Fruit fly (Drosophila melanogaster) whole organism, embryonic: Measurements from ENCODE around the gene Pex14.

Experiments used
- Aef1 ChIP-seq: fragments of 200-800 bp; sonication (Bioruptor generic); IDR thresholded peaks from 3 replicates; pipeline ENCODE4 v1.3.6; 2022; ENCODE audit warnings: missing biosample characterization, missing genetic modification characterization
- Bgb ChIP-seq: fragments of 200-800 bp; sonication (Bioruptor generic); IDR thresholded peaks from 2 replicates; pipeline ENCODE4 v1.3.6; 2022; ENCODE audit warnings: missing biosample characterization, missing genetic modification characterization; ENCODE audit not compliant: partially characterized antibody
- BtbVII ChIP-seq: fragments of 200-800 bp; sonication (Bioruptor generic); optimal IDR thresholded peaks from 3 replicates; lab custom pipeline; 2017; ENCODE audit warnings: missing biosample characterization, mild to moderate bottlenecking, missing genetic modification characterization
- CG10147 ChIP-seq: fragments of 200-800 bp; sonication (Bioruptor generic); optimal IDR thresholded peaks from 2 replicates; lab custom pipeline; 2019; ENCODE audit warnings: missing biosample characterization, mild to moderate bottlenecking, missing genetic modification characterization, moderate library complexity
- CG11456 ChIP-seq: fragments of 200-800 bp; sonication (Bioruptor generic); IDR thresholded peaks from 3 replicates; pipeline ENCODE4 v1.3.6; 2022; ENCODE audit warnings: missing biosample characterization, missing genetic modification characterization
- CG12104 ChIP-seq: fragments of 200-800 bp; sonication (Bioruptor generic); optimal IDR thresholded peaks from 3 replicates; lab custom pipeline; 2016; ENCODE audit warnings: missing biosample characterization, missing genetic modification characterization
- CG12391 ChIP-seq: fragments of 200-800 bp; sonication (Bioruptor generic); optimal IDR thresholded peaks from 3 replicates; lab custom pipeline; 2018; ENCODE audit warnings: missing biosample characterization, mild to moderate bottlenecking, missing genetic modification characterization, moderate library complexity
- CG12744 ChIP-seq: fragments of 200-800 bp; sonication (Bioruptor generic); optimal IDR thresholded peaks from 2 replicates; lab custom pipeline; 2016; ENCODE audit warnings: missing biosample characterization, missing genetic modification characterization
- CG14710 ChIP-seq: fragments of 200-800 bp; sonication (Bioruptor generic); optimal IDR thresholded peaks from 3 replicates; lab custom pipeline; 2019; ENCODE audit warnings: missing biosample characterization, mild to moderate bottlenecking, missing genetic modification characterization, moderate library complexity
- CG1602 ChIP-seq: fragments of 200-800 bp; sonication (Bioruptor generic); optimal IDR thresholded peaks from 3 replicates; lab custom pipeline; 2016; ENCODE audit warnings: missing biosample characterization, missing genetic modification characterization
- CG17802 ChIP-seq: fragments of 200-800 bp; sonication (Bioruptor generic); optimal IDR thresholded peaks from 2 replicates; lab custom pipeline; 2018; ENCODE audit warnings: missing biosample characterization, mild to moderate bottlenecking, missing genetic modification characterization, moderate library complexity
- CG2116 ChIP-seq: fragments of 200-800 bp; sonication (Bioruptor generic); optimal IDR thresholded peaks from 3 replicates; lab custom pipeline; 2018; ENCODE audit warnings: missing biosample characterization, mild to moderate bottlenecking, missing genetic modification characterization
- CG2678 ChIP-seq: fragments of 200-800 bp; sonication (Bioruptor generic); optimal IDR thresholded peaks from 3 replicates; lab custom pipeline; 2019; ENCODE audit warnings: missing biosample characterization, mild to moderate bottlenecking, missing genetic modification characterization, moderate library complexity
- CG2889 ChIP-seq: fragments of 200-800 bp; sonication (Bioruptor generic); IDR thresholded peaks from 3 replicates; pipeline ENCODE4 v1.3.6; 2022; ENCODE audit warnings: missing biosample characterization, missing genetic modification characterization
- CG30431 ChIP-seq: fragments of 200-800 bp; sonication (Bioruptor generic); optimal IDR thresholded peaks from 2 replicates; lab custom pipeline; 2017; ENCODE audit warnings: missing biosample characterization, missing genetic modification characterization
- CG34224 ChIP-seq: fragments of 200-800 bp; sonication (Bioruptor generic); IDR thresholded peaks from 3 replicates; pipeline ENCODE4 v1.3.6; 2022; ENCODE audit warnings: missing biosample characterization, missing genetic modification characterization; ENCODE audit not compliant: partially characterized antibody
- CG3847 ChIP-seq: fragments of 200-800 bp; sonication (Bioruptor generic); IDR thresholded peaks from 2 replicates; pipeline ENCODE4 v1.3.6; 2022; ENCODE audit warnings: missing biosample characterization, missing genetic modification characterization
- CG9932 ChIP-seq: fragments of 200-800 bp; sonication (Bioruptor generic); IDR thresholded peaks from 2 replicates; pipeline ENCODE4 v1.3.6; 2022; ENCODE audit warnings: missing biosample characterization, missing genetic modification characterization
- D ChIP-seq, 2 experiments: fragments of 200-800 bp in 1 of 2; fragments of >200 bp in 1 of 2; sonication (Bioruptor generic) in 1 of 2; optimal IDR thresholded peaks; 2 replicates in 1 of 2; 3 replicates in 1 of 2; lab custom pipeline; 2017; ENCODE audit warnings: mild to moderate bottlenecking in 1 of 2, missing biosample characterization in 1 of 2, missing genetic modification characterization in 1 of 2, missing genetic modification reagents in 1 of 2
- Dip2 ChIP-seq: fragments of 200-800 bp; sonication (Bioruptor generic); IDR thresholded peaks from 2 replicates; pipeline ENCODE4 v1.3.6; 2022; ENCODE audit warnings: missing biosample characterization, missing genetic modification characterization
- Dll ChIP-seq: fragments of 200-800 bp; sonication (Bioruptor generic); IDR thresholded peaks from 4 replicates; pipeline ENCODE4 v1.3.6; 2022; ENCODE audit warnings: missing biosample characterization, missing genetic modification characterization; ENCODE audit not compliant: partially characterized antibody
- Dref ChIP-seq: fragments of 200-800 bp; sonication (Bioruptor generic); IDR thresholded peaks from 2 replicates; pipeline ENCODE4 v1.3.6; 2022; ENCODE audit warnings: missing biosample characterization, missing genetic modification characterization
- HLHmδ ChIP-seq: fragments of 200-800 bp; sonication (Bioruptor generic); optimal IDR thresholded peaks from 2 replicates; lab custom pipeline; 2018; ENCODE audit warnings: missing biosample characterization, mild to moderate bottlenecking, missing genetic modification characterization, moderate library complexity
- Jarid2 ChIP-seq: fragments of 200-800 bp; sonication (Bioruptor generic); optimal IDR thresholded peaks from 3 replicates; lab custom pipeline; 2017; ENCODE audit warnings: mild to moderate bottlenecking, missing biosample characterization, missing genetic modification reagents, missing genetic modification characterization
- Lhr ChIP-seq: fragments of 200-800 bp; sonication (Bioruptor generic); optimal IDR thresholded peaks from 3 replicates; lab custom pipeline; 2017; ENCODE audit warnings: mild to moderate bottlenecking, missing biosample characterization, missing genetic modification reagents, missing genetic modification characterization
- MBD-R2 ChIP-seq: fragments of 200-800 bp; sonication (Bioruptor generic); IDR thresholded peaks from 2 replicates; pipeline ENCODE4 v1.3.6; 2022; ENCODE audit warnings: missing biosample characterization, missing genetic modification characterization
- Mes4 ChIP-seq: fragments of 200-800 bp; sonication (Bioruptor generic); optimal IDR thresholded peaks from 2 replicates; lab custom pipeline; 2016; ENCODE audit warnings: missing biosample characterization, missing genetic modification characterization
- Ssrp ChIP-seq: fragments of 200-800 bp; sonication (Bioruptor generic); optimal IDR thresholded peaks from 2 replicates; lab custom pipeline; 2018; ENCODE audit warnings: missing biosample characterization, mild to moderate bottlenecking, missing genetic modification characterization, moderate library complexity
- YL-1 ChIP-seq: fragments of 200-800 bp; sonication (Bioruptor generic); optimal IDR thresholded peaks from 3 replicates; lab custom pipeline; 2017; ENCODE audit warnings: missing biosample characterization, mild to moderate bottlenecking, missing genetic modification characterization
- az2 ChIP-seq: fragments of 200-800 bp; sonication (Bioruptor generic); optimal IDR thresholded peaks from 3 replicates; lab custom pipeline; 2016; ENCODE audit warnings: missing biosample characterization, missing genetic modification characterization
- bigmax ChIP-seq: fragments of 200-800 bp; sonication (Bioruptor generic); optimal IDR thresholded peaks from 2 replicates; lab custom pipeline; 2018; ENCODE audit warnings: missing biosample characterization, mild to moderate bottlenecking, missing genetic modification characterization
- crc ChIP-seq: fragments of 200-800 bp; sonication (Bioruptor generic); optimal IDR thresholded peaks from 2 replicates; lab custom pipeline; 2016; ENCODE audit warnings: missing biosample characterization, missing genetic modification characterization
- crol ChIP-seq: fragments of 200-800 bp; sonication (Bioruptor generic); IDR thresholded peaks from 2 replicates; pipeline ENCODE4 v1.3.6; 2022; ENCODE audit warnings: missing biosample characterization, missing genetic modification characterization
- crp ChIP-seq, 2 experiments: fragments of 200-800 bp; sonication (Bioruptor generic); optimal IDR thresholded peaks; 2 replicates in 1 of 2; 3 replicates in 1 of 2; lab custom pipeline; 2017; ENCODE audit warnings: missing biosample characterization in 2 of 2, missing genetic modification characterization in 2 of 2, mild to moderate bottlenecking in 1 of 2, moderate library complexity in 1 of 2
- cwo ChIP-seq: fragments of 200-800 bp; sonication (Bioruptor generic); optimal IDR thresholded peaks from 3 replicates; lab custom pipeline; 2017; ENCODE audit warnings: missing biosample characterization, missing genetic modification characterization, mild to moderate bottlenecking, moderate library complexity, missing genetic modification reagents
- dimm ChIP-seq: fragments of 200-800 bp; sonication (Bioruptor generic); IDR thresholded peaks from 2 replicates; pipeline ENCODE4 v1.3.6; 2022; ENCODE audit warnings: missing biosample characterization, missing genetic modification characterization
- ems ChIP-seq: fragments of 200-800 bp; sonication (Bioruptor generic); optimal IDR thresholded peaks from 3 replicates; lab custom pipeline; 2016; ENCODE audit warnings: missing biosample characterization, missing genetic modification characterization
- hbn ChIP-seq: fragments of 200-800 bp; sonication (Bioruptor generic); IDR thresholded peaks from 2 replicates; pipeline ENCODE4 v1.3.6; 2022; ENCODE audit warnings: missing biosample characterization, missing genetic modification characterization; ENCODE audit not compliant: partially characterized antibody
- insv ChIP-seq, 2 experiments: fragments of 200-800 bp; sonication (Bioruptor generic); optimal IDR thresholded peaks; 3 replicates each; lab custom pipeline; 2016 to 2018; ENCODE audit warnings: missing biosample characterization in 2 of 2, missing genetic modification characterization in 2 of 2
- knrl ChIP-seq: fragments of 200-800 bp; sonication (Bioruptor generic); IDR thresholded peaks from 3 replicates; pipeline ENCODE4 v1.3.6; 2022; ENCODE audit warnings: missing biosample characterization, missing genetic modification characterization; ENCODE audit not compliant: partially characterized antibody
- otp ChIP-seq: fragments of 200-800 bp; sonication (Bioruptor generic); IDR thresholded peaks from 3 replicates; pipeline ENCODE4, ENCODE4 v1.3.6; 2022; ENCODE audit warnings: missing biosample characterization, missing genetic modification characterization
- peb ChIP-seq: fragments of 200-800 bp; sonication (Bioruptor generic); IDR thresholded peaks from 2 replicates; pipeline ENCODE4 v1.3.6; 2022; ENCODE audit warnings: missing biosample characterization, missing genetic modification characterization
- pros ChIP-seq: fragments of 200-800 bp; sonication (Bioruptor generic); optimal IDR thresholded peaks from 3 replicates; lab custom pipeline; 2019; ENCODE audit warnings: missing biosample characterization, mild to moderate bottlenecking, missing genetic modification characterization, moderate library complexity
- seq ChIP-seq: fragments of 200-800 bp; sonication (Bioruptor generic); IDR thresholded peaks from 2 replicates; pipeline ENCODE4 v1.3.6; 2022; ENCODE audit warnings: missing biosample characterization, missing genetic modification characterization
- sqz ChIP-seq: fragments of 200-800 bp; sonication (Bioruptor generic); optimal IDR thresholded peaks from 3 replicates; lab custom pipeline; 2018; ENCODE audit warnings: missing biosample characterization, mild to moderate bottlenecking, missing genetic modification characterization
- tio ChIP-seq: fragments of 200-800 bp; sonication (Bioruptor generic); optimal IDR thresholded peaks from 2 replicates; lab custom pipeline; 2017; ENCODE audit warnings: missing biosample characterization, missing genetic modification characterization, inconsistent platforms
- trem ChIP-seq: fragments of 200-800 bp; optimal IDR thresholded peaks from 3 replicates; lab custom pipeline; 2019; ENCODE audit warnings: missing biosample characterization, mild to moderate bottlenecking, missing genetic modification characterization, moderate library complexity

Pex14 gene

DNA sequence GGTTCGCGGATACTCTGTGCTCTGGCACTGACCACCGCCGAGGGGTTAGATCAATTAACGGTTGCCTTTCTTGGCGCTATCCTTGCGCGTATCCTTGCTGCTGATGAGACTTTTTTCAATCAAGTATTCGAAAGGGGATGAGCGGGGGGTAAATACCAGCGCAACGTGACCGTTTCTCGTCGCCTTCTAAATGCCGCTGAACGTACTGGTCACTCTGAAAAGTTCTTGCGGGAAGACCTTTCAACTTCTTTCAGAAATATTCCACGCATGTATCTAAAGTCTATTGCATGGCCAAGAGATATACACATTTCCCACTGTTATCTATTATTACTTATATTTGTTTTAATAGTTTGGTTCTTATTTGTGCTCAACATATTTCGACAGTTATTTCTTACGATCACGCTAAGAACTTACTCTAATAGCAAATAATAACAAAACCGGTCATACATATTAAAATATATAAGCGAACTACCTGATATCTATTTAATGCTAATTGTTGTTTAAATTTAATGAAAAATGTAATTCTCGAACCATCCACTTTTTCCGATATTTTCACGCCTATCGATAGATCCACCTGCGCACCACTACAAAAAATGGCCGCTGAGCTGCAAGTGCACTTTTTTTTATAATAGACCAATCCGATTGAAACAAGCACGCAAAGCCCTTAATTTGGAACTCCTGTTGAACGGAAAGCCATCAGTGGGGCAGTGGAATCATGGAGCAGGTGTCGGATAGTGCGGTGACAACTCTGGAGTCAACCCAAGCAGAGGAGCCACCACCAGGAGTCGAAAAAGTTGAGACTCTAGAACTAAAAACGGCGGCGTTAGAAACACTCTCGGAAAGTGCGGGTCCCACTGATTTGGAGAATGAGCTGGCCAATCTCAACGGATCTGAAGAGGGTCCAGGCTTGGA lies 30.7 kb downstream of the Pex14 start, which contains the start of the genes CG3634 and HIPP1 (continued):
- TF ChIP-seq trem (tag; lab: Kevin White, UChicago) (peak; percentile 82), sqz (GFP tag; lab: Kevin White, UChicago) (no peak), tio (GFP tag; lab: Kevin White, UChicago) (no peak), Dll (GFP tag; lab: Robert Waterston, UW) (peak; percentile 77), Dip2 (GFP tag; lab: Robert Waterston, UW) (no peak), peb (GFP tag; lab: Robert Waterston, UW) (no peak), CG30431 (no peak), cwo (GFP tag; lab: Kevin White, UChicago) (no peak), hbn (peak; percentile 59), CG12391 (tag; lab: Kevin White, UChicago) (peak; percentile 54), seq (GFP tag; lab: Robert Waterston, UW) (no peak), CG2116 (GFP tag; lab: Kevin White, UChicago) (peak; percentile 71), D (optimal IDR thresholded peaks at IDR 0.05; lab: Kevin White, UChicago) (no peak), D (GFP tag; optimal IDR thresholded peaks at IDR 0.05; lab: Kevin White, UChicago) (no peak), crol (GFP tag; lab: Robert Waterston, UW) (peak; percentile 98), az2 (no peak), Dref (peak; percentile 65), crc (GFP tag; lab: Kevin White, UChicago) (no peak), otp (no peak), Bgb (peak; percentile 41; the same call in 1 of the 2 replicates), CG3847 (GFP tag; lab: Robert Waterston, UW) (peak; percentile 5; the same call in 1 of the 2 replicates), YL-1 (GFP tag; lab: Kevin White, UChicago) (peak; percentile 72), ems (GFP tag; lab: Kevin White, UChicago) (no peak), CG11456 (0 out of 3 replicates have a peak, but pooled peaks have one; percentile 14), HLHmδ (no peak), knrl (GFP tag; lab: Robert Waterston, UW) (peak; percentile 67; the same call in 2 of the 3 replicates), Jarid2 (GFP tag; lab: Kevin White, UChicago) (no peak), Lhr (peak; percentile 51), Mes4 (GFP tag; lab: Kevin White, UChicago) (no peak), CG2889 (no peak), crp (GFP tag; optimal IDR thresholded peaks at IDR 0.05; lab: Kevin White, UChicago) (no peak), dimm (no peak), BtbVII (GFP tag; lab: Kevin White, UChicago) (no peak), Ssrp (no peak), Aef1 (no peak), CG1602 (GFP tag; lab: Kevin White, UChicago) (no peak), pros (GFP tag; lab: Kevin White, UChicago) (no peak), CG12744 (GFP tag; lab: Kevin White, UChicago) (no peak), bigmax (GFP tag; lab: Kevin White, UChicago) (no peak), CG12104 (GFP tag; lab: Kevin White, UChicago) (peak; percentile 39), CG17802 (tag; lab: Kevin White, UChicago) (no peak), CG9932 (GFP tag; lab: Robert Waterston, UW) (no peak), CG14710 (tag; lab: Kevin White, UChicago) (peak; percentile 75), MBD-R2 (GFP tag; lab: Robert Waterston, UW) (peak; percentile 94), CG10147 (GFP tag; lab: Kevin White, UChicago) (no peak), insv (GFP tag; optimal IDR thresholded peaks at IDR 0.05; lab: Kevin White, UChicago) (no peak), CG2678 (tag; lab: Kevin White, UChicago) (no peak), CG34224 (GFP tag; lab: Robert Waterston, UW) (peak; percentile 73)
